Fruit fly (Drosophila melanogaster) whole organism, embryonic: ENCODE results near the gene Cpr65Aw.
A peak's percentile ranks its signal among the peaks of the same experiment; 100 is the strongest.

ENCODE experiments used
- Atf-2 ChIP-seq: fragments of 200-800 bp; sonication (Bioruptor generic); optimal IDR thresholded peaks from 2 replicates; lab custom pipeline; 2016; ENCODE audit warnings: missing biosample characterization, missing genetic modification characterization
- Atf6 ChIP-seq: fragments of 200-800 bp; sonication (Bioruptor generic); IDR thresholded peaks from 2 replicates; pipeline ENCODE4 v1.3.6; 2022; ENCODE audit warnings: missing biosample characterization, missing genetic modification characterization
- BEAF-32 ChIP-seq: fragments of 200-800 bp; sonication (Bioruptor generic); optimal IDR thresholded peaks from 3 replicates; lab custom pipeline; 2017; ENCODE audit warnings: missing biosample characterization, missing genetic modification characterization, mild to moderate bottlenecking, moderate library complexity, missing genetic modification reagents
- CG11695 ChIP-seq: fragments of 200-800 bp; sonication (Bioruptor generic); IDR thresholded peaks from 3 replicates; pipeline ENCODE4 v1.3.6; 2022; ENCODE audit warnings: missing biosample characterization, missing genetic modification characterization
- CG12104 ChIP-seq: fragments of 200-800 bp; sonication (Bioruptor generic); optimal IDR thresholded peaks from 3 replicates; lab custom pipeline; 2016; ENCODE audit warnings: missing biosample characterization, missing genetic modification characterization
- CG12219 ChIP-seq: fragments of 200-800 bp; sonication (Bioruptor generic); optimal IDR thresholded peaks from 3 replicates; lab custom pipeline; 2018; ENCODE audit warnings: missing biosample characterization, mild to moderate bottlenecking, missing genetic modification characterization
- CG12769 ChIP-seq: fragments of 200-800 bp; sonication (Bioruptor generic); optimal IDR thresholded peaks from 2 replicates; lab custom pipeline; 2019; ENCODE audit warnings: missing biosample characterization, mild to moderate bottlenecking, missing genetic modification characterization, moderate library complexity
- CG14965 ChIP-seq: fragments of 200-800 bp; sonication (Bioruptor generic); optimal IDR thresholded peaks from 2 replicates; lab custom pipeline; 2016; ENCODE audit warnings: missing biosample characterization, missing genetic modification characterization, borderline replicate concordance
- CG3163 ChIP-seq: fragments of 200-800 bp; sonication (Bioruptor generic); optimal IDR thresholded peaks from 3 replicates; lab custom pipeline; 2016; ENCODE audit warnings: missing biosample characterization, missing genetic modification characterization
- CG4360 ChIP-seq: fragments of 200-800 bp; sonication (Bioruptor generic); IDR thresholded peaks from 2 replicates; pipeline ENCODE4 v1.3.6; 2022; ENCODE audit warnings: missing biosample characterization, missing genetic modification characterization
- CG4404 ChIP-seq: fragments of 200-800 bp; sonication (Bioruptor generic); IDR thresholded peaks from 2 replicates; pipeline ENCODE4 v1.3.6; 2022; ENCODE audit warnings: missing biosample characterization, missing genetic modification characterization
- CG6791 ChIP-seq: fragments of 200-800 bp; sonication (Bioruptor generic); IDR thresholded peaks from 3 replicates; pipeline ENCODE4 v1.3.6; 2022; ENCODE audit warnings: missing biosample characterization, missing genetic modification characterization; ENCODE audit not compliant: partially characterized antibody
- CG8944 ChIP-seq: fragments of 200-800 bp; sonication (Bioruptor generic); optimal IDR thresholded peaks from 3 replicates; lab custom pipeline; 2016; ENCODE audit warnings: missing biosample characterization, missing genetic modification characterization
- D19A ChIP-seq: fragments of 200-800 bp; optimal IDR thresholded peaks from 3 replicates; lab custom pipeline; 2019; ENCODE audit warnings: missing biosample characterization, mild to moderate bottlenecking, missing genetic modification characterization, moderate library complexity
- Dp ChIP-seq: fragments of 200-800 bp; sonication (Bioruptor generic); optimal IDR thresholded peaks from 2 replicates; lab custom pipeline; 2018; ENCODE audit warnings: missing biosample characterization, mild to moderate bottlenecking, missing genetic modification characterization, moderate library complexity
- Elba2 ChIP-seq: fragments of 200-800 bp; sonication (Bioruptor generic); optimal IDR thresholded peaks from 3 replicates; lab custom pipeline; 2016; ENCODE audit warnings: missing biosample characterization, missing genetic modification characterization
- Ets65A ChIP-seq: fragments of 200-800 bp; sonication (Bioruptor generic); peaks from one replicate; lab custom pipeline; 2016; ENCODE audit warnings: missing biosample characterization, missing genetic modification characterization
- Hr78 ChIP-seq, 2 experiments: fragments of 200-800 bp in 1 of 2; fragments of >200 bp in 1 of 2; sonication (Bioruptor generic) in 1 of 2; optimal IDR thresholded peaks; 2 replicates each; lab custom pipeline; 2017 to 2019; ENCODE audit warnings: missing biosample characterization in 2 of 2, missing genetic modification characterization in 2 of 2, mild to moderate bottlenecking in 1 of 2, moderate library complexity in 1 of 2
- MBD-R2 ChIP-seq: fragments of 200-800 bp; sonication (Bioruptor generic); IDR thresholded peaks from 2 replicates; pipeline ENCODE4 v1.3.6; 2022; ENCODE audit warnings: missing biosample characterization, missing genetic modification characterization
- MESR4 ChIP-seq: fragments of 200-800 bp; sonication (Bioruptor generic); optimal IDR thresholded peaks from 2 replicates; lab custom pipeline; 2018; ENCODE audit warnings: missing biosample characterization, mild to moderate bottlenecking, missing genetic modification characterization, moderate library complexity
- NK7.1 ChIP-seq: fragments of 200-800 bp; sonication (Bioruptor generic); optimal IDR thresholded peaks from 3 replicates; lab custom pipeline; 2016; ENCODE audit warnings: missing biosample characterization, missing genetic modification characterization
- Six4 ChIP-seq: fragments of 200-800 bp; sonication (Bioruptor generic); optimal IDR thresholded peaks from 2 replicates; lab custom pipeline; 2016; ENCODE audit warnings: missing biosample characterization, missing genetic modification characterization
- ara ChIP-seq: fragments of 200-800 bp; sonication (Bioruptor generic); IDR thresholded peaks from 2 replicates; pipeline ENCODE4 v1.3.6; 2022; ENCODE audit warnings: missing biosample characterization, missing genetic modification characterization
- ato ChIP-seq: fragments of 200-800 bp; sonication (Bioruptor generic); IDR thresholded peaks from 2 replicates; pipeline ENCODE4 v1.3.6; 2022; ENCODE audit warnings: missing biosample characterization, missing genetic modification characterization; ENCODE audit not compliant: partially characterized antibody
- bowl ChIP-seq: fragments of 200-800 bp; sonication (Bioruptor generic); IDR thresholded peaks from 2 replicates; pipeline ENCODE4 v1.3.6; 2022; ENCODE audit warnings: missing biosample characterization, missing genetic modification characterization
- caup ChIP-seq: fragments of 200-800 bp; sonication (Bioruptor generic); optimal IDR thresholded peaks from 3 replicates; lab custom pipeline; 2017; ENCODE audit warnings: missing biosample characterization, mild to moderate bottlenecking, missing genetic modification characterization, moderate library complexity; ENCODE audit not compliant: severe bottlenecking
- crc ChIP-seq: fragments of 200-800 bp; sonication (Bioruptor generic); optimal IDR thresholded peaks from 2 replicates; lab custom pipeline; 2016; ENCODE audit warnings: missing biosample characterization, missing genetic modification characterization
- da ChIP-seq: fragments of 200-800 bp; sonication (Bioruptor generic); optimal IDR thresholded peaks from 2 replicates; lab custom pipeline; 2016; ENCODE audit warnings: missing biosample characterization, missing genetic modification characterization
- danr ChIP-seq: fragments of 200-800 bp; sonication (Bioruptor generic); IDR thresholded peaks from 2 replicates; pipeline ENCODE4 v1.3.6; 2022; ENCODE audit warnings: missing biosample characterization, missing genetic modification characterization
- exex ChIP-seq: fragments of 200-800 bp; sonication (Bioruptor generic); optimal IDR thresholded peaks from 4 replicates; lab custom pipeline; 2018; ENCODE audit warnings: missing biosample characterization, mild to moderate bottlenecking, missing genetic modification characterization, moderate library complexity
- fd3F ChIP-seq: fragments of 200-800 bp; sonication (Bioruptor generic); optimal IDR thresholded peaks from 2 replicates; lab custom pipeline; 2018; ENCODE audit warnings: missing biosample characterization, mild to moderate bottlenecking, missing genetic modification characterization, moderate library complexity
- fd64A ChIP-seq: fragments of 200-800 bp; sonication (Bioruptor generic); optimal IDR thresholded peaks from 3 replicates; lab custom pipeline; 2018; ENCODE audit warnings: missing biosample characterization, mild to moderate bottlenecking, missing genetic modification characterization
- ftz-f1 ChIP-seq: fragments of 200-800 bp; sonication (Bioruptor generic); optimal IDR thresholded peaks from 2 replicates; lab custom pipeline; 2016; ENCODE audit warnings: missing biosample characterization, missing genetic modification characterization
- gce ChIP-seq: fragments of 200-800 bp; sonication (Bioruptor generic); IDR thresholded peaks from 3 replicates; pipeline ENCODE4 v1.3.6; 2022; ENCODE audit warnings: missing biosample characterization, missing genetic modification characterization
- ham ChIP-seq: fragments of 200-800 bp; sonication (Bioruptor generic); IDR thresholded peaks from 2 replicates; pipeline ENCODE4 v1.3.6; 2022; ENCODE audit warnings: missing biosample characterization, missing genetic modification characterization
- insv ChIP-seq, 2 experiments: fragments of 200-800 bp; sonication (Bioruptor generic); optimal IDR thresholded peaks; 3 replicates each; lab custom pipeline; 2016 to 2018; ENCODE audit warnings: missing biosample characterization in 2 of 2, missing genetic modification characterization in 2 of 2
- jumu ChIP-seq: fragments of 200-800 bp; sonication (Bioruptor generic); optimal IDR thresholded peaks from 3 replicates; lab custom pipeline; 2016; ENCODE audit warnings: missing biosample characterization, missing genetic modification characterization
- kah ChIP-seq: fragments of 200-800 bp; sonication (Bioruptor generic); optimal IDR thresholded peaks from 2 replicates; lab custom pipeline; 2018; ENCODE audit warnings: missing biosample characterization, mild to moderate bottlenecking, missing genetic modification characterization
- knrl ChIP-seq: fragments of 200-800 bp; sonication (Bioruptor generic); IDR thresholded peaks from 3 replicates; pipeline ENCODE4 v1.3.6; 2022; ENCODE audit warnings: missing biosample characterization, missing genetic modification characterization; ENCODE audit not compliant: partially characterized antibody
- lola ChIP-seq, 3 experiments: fragments of >200 bp in 2 of 3; fragments of 200-800 bp in 1 of 3; sonication (Bioruptor generic) in 1 of 3; optimal IDR thresholded peaks; 2 replicates each; lab custom pipeline; 2017 to 2019; ENCODE audit warnings: missing biosample characterization in 3 of 3, missing genetic modification characterization in 3 of 3, mild to moderate bottlenecking in 1 of 3, moderate library complexity in 1 of 3
- mam ChIP-seq: fragments of 200-800 bp; sonication (Bioruptor generic); optimal IDR thresholded peaks from 3 replicates; lab custom pipeline; 2016; ENCODE audit warnings: missing biosample characterization, missing genetic modification characterization
- mirr ChIP-seq: fragments of 200-800 bp; sonication (Bioruptor generic); optimal IDR thresholded peaks from 3 replicates; lab custom pipeline; 2018; ENCODE audit warnings: missing biosample characterization, mild to moderate bottlenecking, missing genetic modification characterization
- nmo ChIP-seq: fragments of 200-800 bp; sonication (Bioruptor generic); optimal IDR thresholded peaks from 2 replicates; lab custom pipeline; 2018; ENCODE audit warnings: missing biosample characterization, mild to moderate bottlenecking, missing genetic modification characterization, moderate library complexity
- odd ChIP-seq: fragments of 200-800 bp; sonication (Bioruptor generic); optimal IDR thresholded peaks from 2 replicates; lab custom pipeline; 2017; ENCODE audit warnings: missing biosample characterization, mild to moderate bottlenecking, missing genetic modification characterization
- pb ChIP-seq: fragments of 200-800 bp; sonication (Bioruptor generic); optimal IDR thresholded peaks from 3 replicates; lab custom pipeline; 2016; ENCODE audit warnings: missing biosample characterization, missing genetic modification characterization
- pho ChIP-seq: fragments of 200-800 bp; sonication (Bioruptor generic); optimal IDR thresholded peaks from 2 replicates; lab custom pipeline; 2016; ENCODE audit warnings: missing biosample characterization, missing genetic modification characterization
- phol ChIP-seq: fragments of 200-800 bp; sonication (Bioruptor generic); optimal IDR thresholded peaks from 3 replicates; lab custom pipeline; 2018; ENCODE audit warnings: missing biosample characterization, mild to moderate bottlenecking, missing genetic modification characterization, moderate library complexity
- shn ChIP-seq: fragments of 200-800 bp; sonication (Bioruptor generic); optimal IDR thresholded peaks from 3 replicates; lab custom pipeline; 2016; ENCODE audit warnings: missing biosample characterization, missing genetic modification characterization
- wdn ChIP-seq: fragments of 200-800 bp; sonication (Bioruptor generic); IDR thresholded peaks from 2 replicates; pipeline ENCODE4 v1.3.6; 2022; ENCODE audit warnings: missing biosample characterization, missing genetic modification characterization
- wor ChIP-seq: fragments of 200-800 bp; sonication (Bioruptor generic); IDR thresholded peaks from 2 replicates; pipeline ENCODE4 v1.3.6; 2022; ENCODE audit warnings: missing biosample characterization, missing genetic modification characterization

Cpr65Aw gene

dm6 chr3L:6184884-6185438 lies 42.7 kb upstream of the Cpr65Aw start, which contains the start of the genes D19B and CG43293 (continued):
- TF ChIP-seq D19A (peak; percentile 94), ara (GFP tag; lab: Robert Waterston, UW) (peak; percentile 88), Dp (peak; percentile 25), odd (GFP tag; lab: Kevin White, UChicago) (no peak), CG4360 (peak; percentile 58; the same call in 1 of the 2 replicates), BEAF-32 (GFP tag; lab: Kevin White, UChicago) (peak; percentile 43), kah (GFP tag; lab: Kevin White, UChicago) (peak; percentile 63), jumu (GFP tag; lab: Kevin White, UChicago) (peak; percentile 89), Six4 (GFP tag; lab: Kevin White, UChicago) (peak; percentile 90), ham (GFP tag; lab: Robert Waterston, UW) (peak; percentile 72; the same call in 1 of the 2 replicates), phol (peak; percentile 81), CG12219 (GFP tag; lab: Kevin White, UChicago) (peak; percentile 84), Atf-2 (GFP tag; lab: Kevin White, UChicago) (peak; percentile 73), exex (tag; lab: Kevin White, UChicago) (no peak), Elba2 (peak; percentile 62), CG3163 (GFP tag; lab: Kevin White, UChicago) (peak; percentile 65), CG12769 (no peak), NK7.1 (GFP tag; lab: Kevin White, UChicago) (peak; percentile 73), mam (GFP tag; lab: Kevin White, UChicago) (peak; percentile 94), da (GFP tag; lab: Kevin White, UChicago) (peak; percentile 50), fd64A (GFP tag; lab: Kevin White, UChicago) (peak; percentile 64), danr (GFP tag; lab: Robert Waterston, UW) (peak; percentile 78), caup (GFP tag; lab: Kevin White, UChicago) (peak; percentile 88), CG12104 (peak; percentile 74), CG14965 (no peak), wdn (GFP tag; lab: Robert Waterston, UW) (peak; percentile 87), crc (GFP tag; lab: Kevin White, UChicago) (peak; percentile 81), wor (GFP tag; lab: Robert Waterston, UW) (peak; percentile 79), fd3F (GFP tag; lab: Kevin White, UChicago) (peak; percentile 81), MESR4 (GFP tag; lab: Kevin White, UChicago) (peak; percentile 92), knrl (GFP tag; lab: Robert Waterston, UW) (peak; percentile 49), mirr (GFP tag; lab: Kevin White, UChicago) (peak; percentile 79), Hr78 (GFP tag; optimal IDR thresholded peaks at IDR 0.05; lab: Kevin White, UChicago) (no peak), shn (GFP tag; lab: Kevin White, UChicago) (peak; percentile 85), lola (GFP tag; optimal IDR thresholded peaks at IDR 0.05; lab: Kevin White, UChicago) (peak in 1 of 3 experiments; percentile 66), CG8944 (GFP tag; lab: Kevin White, UChicago) (peak; percentile 88), pho (GFP tag; lab: Kevin White, UChicago) (peak; percentile 85), insv (GFP tag; optimal IDR thresholded peaks at IDR 0.05; lab: Kevin White, UChicago) (peak in 1 of 2 experiments; percentile 69), CG11695 (peak; percentile 90), CG6791 (peak; percentile 59; the same call in 2 of the 3 replicates), MBD-R2 (GFP tag; lab: Robert Waterston, UW) (peak; percentile 98), Ets65A (GFP tag; lab: Kevin White, UChicago) (peak; percentile 98), gce (GFP tag; lab: Robert Waterston, UW) (peak; percentile 92), ato (GFP tag; lab: Robert Waterston, UW) (peak; percentile 62), pb (GFP tag; lab: Kevin White, UChicago) (peak; percentile 80), nmo (peak; percentile 78), bowl (peak; percentile 88), CG4404 (GFP tag; lab: Robert Waterston, UW) (peak; percentile 73), Atf6 (GFP tag; lab: Robert Waterston, UW) (peak; percentile 91), ftz-f1 (peak; percentile 79)
